Worm (Caenorhabditis elegans) whole organism, L4/young adult: ENCODE results near the gene nhr-234.

ENCODE experiments used
- W03F9.2 ChIP-seq: fragments of 150-350 bp; optimal IDR thresholded peaks from 2 replicates; lab custom pipeline; 2014; ENCODE audit warnings: missing biosample characterization, missing genetic modification characterization
- dao-5 ChIP-seq: sonication (generic microtip); optimal IDR thresholded peaks from 2 replicates; lab custom pipeline; 2016; ENCODE audit warnings: missing genotype, missing genetic modification characterization, moderate library complexity, missing compliant biosample characterization
- him-1 ChIP-seq: sonication (generic microtip); optimal IDR thresholded peaks from 2 replicates; lab custom pipeline; 2016; ENCODE audit warnings: missing genotype, missing genetic modification reagents, missing genetic modification characterization, missing compliant biosample characterization

Gene nhr-234

DNA sequence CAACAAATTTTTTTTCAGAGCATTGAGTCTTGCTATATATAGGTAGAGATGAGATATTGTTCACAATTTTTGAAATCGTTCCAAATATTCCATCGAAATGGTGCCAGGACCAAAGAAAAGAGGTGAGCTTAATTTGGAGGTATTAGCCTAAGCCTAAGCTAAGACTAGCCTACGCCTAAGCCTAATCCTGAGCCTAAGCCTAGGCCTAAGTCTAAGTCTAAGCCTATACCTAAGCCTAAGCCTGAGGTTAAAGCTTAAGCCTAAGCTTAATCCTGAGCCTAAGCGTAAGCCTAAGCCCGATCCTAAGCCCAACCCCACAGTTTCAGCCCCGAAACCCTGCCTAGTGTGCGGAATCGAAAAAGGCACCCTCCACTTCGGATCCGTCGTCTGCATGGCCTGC lies at the start of gene nhr-234:
nhr-234 (plus strand) TSS at position 77 of the 400 bp plus-strand sequence.
- TF ChIP-seq W03F9.2 (tag; lab: Kevin White, UChicago) (no peak), dao-5 (tag; lab: Kevin White, UChicago) (no peak), him-1 (tag; lab: Kevin White, UChicago) (no peak)

DNA sequence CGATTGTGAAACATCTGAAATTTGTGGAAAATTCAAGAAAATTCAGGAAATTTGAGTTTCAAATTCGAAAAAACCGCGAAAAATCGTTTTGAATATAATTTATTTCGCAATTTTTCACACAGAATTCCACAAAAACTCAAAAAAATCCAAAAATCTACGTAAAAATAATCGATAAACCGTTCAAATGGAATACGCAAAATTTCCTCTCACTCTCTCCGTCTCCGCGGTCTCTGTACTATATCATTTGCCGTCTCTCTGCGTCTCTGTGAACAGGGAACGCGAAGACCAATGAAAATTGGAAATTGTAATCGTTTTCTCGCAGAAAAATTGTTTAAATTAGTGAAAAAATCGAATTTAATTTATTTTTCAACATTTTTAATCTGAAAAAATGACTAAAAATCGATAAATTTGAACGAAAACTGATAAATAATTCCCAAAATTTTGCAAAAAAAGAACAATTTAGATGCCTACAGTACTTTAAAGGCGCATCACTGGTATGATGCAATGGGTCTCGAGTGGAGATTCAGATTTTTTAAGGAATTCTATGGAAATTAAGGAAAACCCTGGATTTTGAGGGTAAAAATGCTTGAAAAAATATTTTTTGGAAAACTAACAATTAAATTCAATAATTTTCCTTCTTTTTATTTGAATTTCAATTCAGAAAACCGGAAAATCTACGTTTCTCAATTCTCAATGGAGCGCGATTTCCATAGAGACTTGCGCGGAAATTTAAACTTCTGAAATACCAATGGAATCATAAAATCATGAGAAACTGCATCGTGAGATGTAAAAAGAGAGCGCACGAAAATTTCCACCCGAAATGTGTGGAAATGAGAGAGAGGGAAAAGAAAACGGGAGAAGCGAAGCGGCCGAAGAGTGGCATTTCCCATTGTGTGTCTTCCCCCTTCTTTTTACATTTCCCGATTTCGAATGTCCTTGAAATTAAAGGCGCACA lies 32.5 kb upstream of the nhr-234 start, which contains the start of the genes ceh-100 and lips-15:
ceh-100 (minus strand) TSS at position 14 of the 955 bp plus-strand sequence.
lips-15 (plus strand) TSS at position 720 of the 955 bp plus-strand sequence.
- TF ChIP-seq W03F9.2 (tag; lab: Kevin White, UChicago) (no peak), dao-5 (tag; lab: Kevin White, UChicago) (no peak), him-1 (tag; lab: Kevin White, UChicago) (no peak)

DNA sequence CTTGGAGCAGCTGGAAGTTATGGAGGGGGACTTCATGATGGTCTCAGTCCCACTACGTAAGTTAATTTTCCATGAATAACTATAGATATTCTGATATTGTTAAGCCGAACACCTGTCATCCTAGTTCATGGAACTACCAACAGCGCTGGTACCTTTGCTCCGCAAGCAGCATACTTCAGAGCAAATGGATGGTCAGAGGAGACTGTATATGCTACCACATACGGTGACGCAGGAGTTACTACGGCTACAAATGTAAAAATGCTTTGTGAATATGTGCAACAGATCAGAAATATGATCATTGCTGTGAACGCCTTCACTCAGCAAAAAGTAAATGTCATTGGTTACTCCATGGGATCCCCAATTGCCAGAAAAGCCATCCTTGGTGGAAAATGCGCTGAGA lies 30.4 kb upstream of the nhr-234 start:
- TF ChIP-seq W03F9.2 (tag; lab: Kevin White, UChicago) (no peak), him-1 (tag; lab: Kevin White, UChicago) (no peak), dao-5 (tag; lab: Kevin White, UChicago) (no peak)

DNA sequence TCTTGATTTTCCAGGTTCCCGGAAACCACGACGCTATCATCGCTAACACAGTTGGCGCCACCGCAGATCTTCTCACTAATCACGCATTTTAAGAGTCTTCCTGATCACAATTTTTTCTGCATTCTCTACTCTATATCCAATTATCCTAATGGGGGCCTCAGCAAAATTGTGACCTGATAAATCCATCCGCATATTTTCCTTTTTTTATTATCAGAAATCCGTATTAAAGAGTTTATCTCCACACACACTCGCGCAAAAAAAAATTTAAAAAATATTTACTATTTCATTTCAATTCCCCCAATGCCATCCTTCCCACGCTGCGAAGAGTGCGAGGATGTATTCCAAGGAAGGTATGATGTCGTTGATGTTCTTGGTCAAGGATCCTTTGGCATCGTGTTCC lies 29.6 kb upstream of the nhr-234 start, which contains the start of gene Y38E10A.8:
Y38E10A.8 (plus strand) TSS at position 301 of the 400 bp plus-strand sequence.
- no peak for TF ChIP-seq him-1 (tag; lab: Kevin White, UChicago)
- no peak for TF ChIP-seq W03F9.2 (tag; lab: Kevin White, UChicago)
- no peak for TF ChIP-seq dao-5 (tag; lab: Kevin White, UChicago)

DNA sequence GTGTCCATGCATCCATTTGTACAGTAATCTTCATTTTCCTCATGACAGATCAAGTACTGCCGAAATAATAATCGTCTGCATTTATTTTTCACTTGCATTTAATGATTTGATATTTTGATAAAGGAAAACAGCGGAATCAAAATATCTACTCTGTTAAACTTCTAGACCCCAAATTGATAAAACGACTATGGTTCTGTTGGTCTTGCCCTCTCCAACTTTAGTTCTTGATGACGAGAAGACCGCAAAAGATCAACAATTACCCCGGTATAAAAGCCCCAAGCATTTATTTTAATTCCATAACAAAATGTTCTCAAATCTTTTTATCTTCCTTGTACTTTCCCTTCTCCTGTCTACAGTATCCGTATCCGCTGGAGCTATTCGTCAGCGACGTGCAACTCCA lies 27.8 kb upstream of the nhr-234 start, which contains the start of gene Y38E10A.9:
Y38E10A.9 (plus strand) TSS at position 301 of the 400 bp plus-strand sequence.
- TF ChIP-seq him-1 (tag; lab: Kevin White, UChicago) (no peak), dao-5 (tag; lab: Kevin White, UChicago) (no peak), W03F9.2 (tag; lab: Kevin White, UChicago) (no peak)

DNA sequence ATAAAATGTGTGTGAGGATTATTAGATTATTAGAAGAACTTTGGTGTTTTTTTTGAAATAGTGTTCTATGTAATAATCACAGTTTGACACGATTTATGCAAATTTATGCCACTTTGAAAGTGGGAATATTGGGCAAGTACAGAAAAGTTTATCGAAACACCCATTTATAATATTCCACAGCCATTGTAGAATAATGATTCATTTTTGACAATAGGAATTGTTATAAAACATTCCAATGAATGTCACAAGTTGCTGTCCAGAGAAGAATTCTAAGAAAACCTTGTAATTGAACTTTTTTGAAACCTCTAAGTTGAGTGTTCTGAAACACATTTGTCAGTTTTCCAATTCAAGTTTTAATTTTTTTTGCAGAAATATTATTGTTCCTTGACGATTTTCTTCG lies 24.3 kb upstream of the nhr-234 start, which contains the start of gene nspe-4:
nspe-4 (plus strand) TSS at position 301 of the 400 bp plus-strand sequence.
- no peak for TF ChIP-seq dao-5 (tag; lab: Kevin White, UChicago)
- TF ChIP-seq W03F9.2 (tag; lab: Kevin White, UChicago) = no peak
- TF ChIP-seq him-1 (tag; lab: Kevin White, UChicago) = no peak

DNA sequence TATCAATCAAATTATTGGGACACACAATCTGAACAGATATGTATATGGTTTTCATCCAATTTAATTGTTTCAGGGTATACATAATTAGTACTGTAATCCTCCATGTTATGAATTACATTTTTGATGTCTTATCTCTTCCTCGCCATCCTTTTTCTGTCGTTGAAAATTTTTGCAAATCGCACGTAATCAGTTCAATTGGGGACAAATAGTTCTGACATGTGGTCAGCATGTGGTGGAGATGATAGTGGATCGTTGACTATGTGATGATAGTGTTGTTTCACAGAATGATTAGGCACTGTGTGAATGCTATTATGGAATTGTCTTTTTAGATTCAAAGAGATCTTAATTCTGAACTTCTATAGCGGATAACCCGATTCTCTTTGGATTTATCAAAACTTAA lies 21.1 kb upstream of the nhr-234 start:
- TF ChIP-seq him-1 (tag; lab: Kevin White, UChicago) (no peak), W03F9.2 (tag; lab: Kevin White, UChicago) (no peak), dao-5 (tag; lab: Kevin White, UChicago) (no peak)

DNA sequence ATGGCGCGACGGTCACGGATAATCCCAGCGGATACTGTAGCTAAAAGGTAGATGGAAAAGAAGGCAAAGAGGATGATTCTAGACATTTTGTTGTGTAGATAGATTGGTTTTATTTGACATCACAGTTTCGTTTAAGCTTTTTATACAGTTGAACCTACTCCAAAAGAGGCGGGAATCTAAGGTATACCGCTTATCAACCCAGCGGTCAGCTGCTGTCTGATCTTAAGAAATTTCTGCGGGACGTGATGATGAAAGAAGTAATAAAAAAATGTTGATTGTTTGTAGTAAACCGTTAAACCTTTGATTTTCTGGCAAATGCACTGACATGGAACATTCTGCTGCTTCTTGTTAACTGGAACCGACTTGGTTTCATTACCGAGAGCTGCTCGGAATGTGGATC lies 20.4 kb upstream of the nhr-234 start, which contains the start of gene nspe-6:
nspe-6 (minus strand) TSS at position 101 of the 400 bp plus-strand sequence.
- TF ChIP-seq dao-5 (tag; lab: Kevin White, UChicago) (no peak), W03F9.2 (tag; lab: Kevin White, UChicago) (no peak), him-1 (tag; lab: Kevin White, UChicago) (no peak)

DNA sequence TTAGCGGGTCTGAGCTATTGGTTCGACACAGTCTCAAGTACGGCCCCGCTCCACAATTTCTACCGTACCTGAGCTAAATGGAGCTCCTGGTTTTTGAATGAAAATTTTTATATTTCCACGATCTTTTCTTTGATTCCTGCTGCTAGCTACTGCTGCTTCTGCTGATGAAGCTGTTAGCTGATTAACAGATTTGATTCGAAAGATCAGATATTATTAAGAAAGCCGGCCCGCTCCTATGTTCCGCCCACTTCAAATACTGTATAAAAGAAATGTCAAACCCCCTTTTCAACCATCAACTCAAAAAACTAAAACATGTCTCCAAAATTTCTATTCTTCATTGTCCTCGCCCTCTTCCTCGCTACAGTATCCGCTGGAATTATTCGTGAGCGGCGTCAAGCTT lies 18.9 kb upstream of the nhr-234 start, which contains the start of gene nspe-3:
nspe-3 (plus strand) TSS at position 301 of the 400 bp plus-strand sequence.
- TF ChIP-seq him-1 (tag; lab: Kevin White, UChicago) (no peak), W03F9.2 (tag; lab: Kevin White, UChicago) (no peak), dao-5 (tag; lab: Kevin White, UChicago) (no peak)

DNA sequence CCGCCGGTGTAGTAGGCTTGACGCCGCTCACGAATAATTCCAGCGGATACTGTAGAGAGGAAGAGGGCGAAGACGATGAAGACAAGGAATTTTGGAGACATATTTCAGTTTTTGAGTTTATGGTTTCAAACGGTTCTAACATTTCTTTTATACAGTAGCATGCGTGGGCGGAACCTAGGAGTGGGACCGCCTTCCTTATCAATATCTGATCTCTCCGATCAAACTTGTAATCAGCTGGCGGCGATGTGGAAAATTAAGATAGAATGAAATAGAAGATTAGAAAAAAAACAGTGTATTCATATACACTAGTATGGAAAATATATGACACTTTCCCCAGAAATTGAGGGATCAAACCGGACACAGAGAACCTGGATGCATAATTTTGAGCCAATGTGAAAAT lies 17.2 kb upstream of the nhr-234 start, which contains the start of gene nspe-2:
nspe-2 (minus strand) TSS at position 101 of the 400 bp plus-strand sequence.
- no peak for TF ChIP-seq W03F9.2 (tag; lab: Kevin White, UChicago)
- TF ChIP-seq dao-5 (tag; lab: Kevin White, UChicago) = no peak
- TF ChIP-seq him-1 (tag; lab: Kevin White, UChicago) = no peak

DNA sequence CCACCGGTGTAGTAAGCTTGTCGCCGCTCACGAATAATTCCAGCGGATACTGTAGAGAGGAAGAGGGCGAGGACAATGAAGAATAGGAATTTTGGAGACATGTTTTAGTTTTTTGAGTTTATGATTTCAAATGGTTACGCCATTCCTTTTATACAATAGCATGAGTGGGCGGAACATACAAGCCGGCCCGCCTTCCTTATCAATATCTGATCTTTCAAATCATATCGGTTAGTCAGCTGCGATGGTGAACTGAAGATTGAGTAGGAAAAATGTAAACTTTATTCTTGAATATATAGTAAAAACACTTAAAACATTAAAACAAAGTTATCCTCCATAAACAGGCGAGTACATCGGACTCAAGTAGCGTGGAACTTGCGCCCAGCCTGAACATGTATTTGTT lies 15.7 kb upstream of the nhr-234 start, which contains the start of gene nspe-1:
nspe-1 (minus strand) TSS at position 101 of the 400 bp plus-strand sequence.
- TF ChIP-seq him-1 (tag; lab: Kevin White, UChicago) (no peak), dao-5 (tag; lab: Kevin White, UChicago) (no peak), W03F9.2 (tag; lab: Kevin White, UChicago) (no peak)

DNA sequence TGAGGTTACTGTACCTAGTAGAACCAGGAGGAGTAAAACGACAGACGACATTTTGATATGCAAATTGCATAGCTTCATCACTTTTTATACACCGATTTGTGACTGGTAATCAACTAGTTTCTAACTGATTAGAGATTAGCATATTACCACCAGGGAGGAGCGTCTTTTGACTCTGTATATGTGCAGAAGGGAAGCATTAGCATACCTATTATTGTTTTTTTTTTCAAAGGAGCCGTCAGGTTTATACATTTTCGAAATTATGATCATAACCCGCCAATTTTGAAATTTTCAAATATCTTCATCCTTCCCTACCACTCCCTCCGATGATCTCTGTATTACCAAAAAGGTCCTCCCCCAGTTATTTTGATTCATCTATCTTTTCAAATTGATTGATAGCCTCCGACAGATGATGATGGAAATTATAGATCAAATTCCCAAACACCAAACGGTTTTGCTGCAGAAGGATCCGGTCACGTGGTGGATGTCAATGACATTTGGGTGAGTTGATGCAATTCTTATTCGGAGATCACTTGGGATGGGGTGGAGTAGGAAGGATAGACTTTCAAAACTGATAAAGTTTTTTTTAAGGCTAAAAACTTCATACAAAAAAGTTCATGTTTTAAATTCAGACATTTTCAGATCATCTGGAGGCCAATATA lies 14.4 kb upstream of the nhr-234 start, which contains the start of gene nspe-8:
nspe-8 (minus strand) TSS at position 51 of the 659 bp plus-strand sequence.
- TF ChIP-seq W03F9.2 (tag; lab: Kevin White, UChicago) = no peak
- no peak for TF ChIP-seq dao-5 (tag; lab: Kevin White, UChicago)
- no peak for TF ChIP-seq him-1 (tag; lab: Kevin White, UChicago)
